Worm (Caenorhabditis elegans) whole organism, L3 larva: Measurements from ENCODE around the gene mtm-6.

Source experiments
- R02D3.7 ChIP-seq: fragments of 150-350 bp; optimal IDR thresholded peaks from 2 replicates; lab custom pipeline; 2014; ENCODE audit warnings: missing biosample characterization, missing genetic modification characterization
- aly-2 ChIP-seq: fragments of 150-350 bp; optimal IDR thresholded peaks from 2 replicates; lab custom pipeline; 2014; ENCODE audit warnings: missing biosample characterization, missing genetic modification characterization
- ceh-16 ChIP-seq: sonication (generic microtip); optimal IDR thresholded peaks from 2 replicates; lab custom pipeline; 2017; ENCODE audit warnings: missing biosample characterization, missing genetic modification characterization
- ceh-28 ChIP-seq: fragments of 150-350 bp; optimal IDR thresholded peaks from 2 replicates; lab custom pipeline; 2014; ENCODE audit warnings: missing biosample characterization, missing genetic modification reagents, missing genetic modification characterization
- ceh-82 ChIP-seq: fragments of 150-350 bp; optimal IDR thresholded peaks from 2 replicates; lab custom pipeline; 2014; ENCODE audit warnings: missing biosample characterization, missing genetic modification characterization
- ceh-9 ChIP-seq: sonication (generic microtip); optimal IDR thresholded peaks from 2 replicates; lab custom pipeline; 2018; ENCODE audit warnings: missing biosample characterization, missing genetic modification characterization
- daf-12 ChIP-seq: fragments of 150-350 bp; optimal IDR thresholded peaks from 2 replicates; lab custom pipeline; 2014; ENCODE audit warnings: missing biosample characterization, missing genetic modification reagents, missing genetic modification characterization
- egl-27 ChIP-seq: sonication (generic microtip); optimal IDR thresholded peaks from 4 replicates; lab custom pipeline; 2017; ENCODE audit warnings: missing biosample characterization, missing genetic modification reagents, missing genetic modification characterization
- elt-1 ChIP-seq: fragments of 150-350 bp; optimal IDR thresholded peaks from 2 replicates; lab custom pipeline; 2014; ENCODE audit warnings: missing biosample characterization, missing genetic modification characterization
- elt-2 ChIP-seq: sonication (generic microtip); optimal IDR thresholded peaks from 2 replicates; lab custom pipeline; 2016; ENCODE audit warnings: missing genetic modification reagents, mild to moderate bottlenecking, missing genetic modification characterization, missing compliant biosample characterization
- eor-1 ChIP-seq, 2 experiments: fragments of 150-350 bp; optimal IDR thresholded peaks; 2 replicates each; lab custom pipeline; 2014 to 2018; ENCODE audit warnings: missing biosample characterization in 2 of 2, missing genetic modification characterization in 2 of 2
- fos-1 ChIP-seq: fragments of 150-350 bp; optimal IDR thresholded peaks from 2 replicates; lab custom pipeline; 2014; ENCODE audit warnings: missing biosample characterization, missing genetic modification characterization
- hmg-11 ChIP-seq: sonication (generic microtip); optimal IDR thresholded peaks from 2 replicates; lab custom pipeline; 2016; ENCODE audit warnings: missing genetic modification characterization, missing compliant biosample characterization
- jun-1 ChIP-seq: fragments of 150-350 bp; optimal IDR thresholded peaks from 2 replicates; lab custom pipeline; 2014; ENCODE audit warnings: missing biosample characterization, missing genetic modification reagents, missing genetic modification characterization
- lin-15B ChIP-seq: fragments of 150-350 bp; optimal IDR thresholded peaks from 2 replicates; lab custom pipeline; 2014; ENCODE audit warnings: missing biosample characterization, missing genetic modification characterization
- lin-39 ChIP-seq: fragments of 150-350 bp; optimal IDR thresholded peaks from 2 replicates; lab custom pipeline; 2018; ENCODE audit warnings: missing biosample characterization, missing genetic modification reagents, missing genetic modification characterization
- lsy-12 ChIP-seq: sonication (generic microtip); optimal IDR thresholded peaks from 2 replicates; lab custom pipeline; 2016; ENCODE audit warnings: mild to moderate bottlenecking, missing genetic modification characterization, missing compliant biosample characterization
- mdl-1 ChIP-seq: fragments of 150-350 bp; optimal IDR thresholded peaks from 2 replicates; lab custom pipeline; 2014; ENCODE audit warnings: missing biosample characterization, missing genetic modification characterization
- mml-1 ChIP-seq: fragments of 150-350 bp; sonication (generic microtip); optimal IDR thresholded peaks from 3 replicates; lab custom pipeline; 2014; ENCODE audit warnings: missing biosample characterization, missing genetic modification characterization
- nfya-1 ChIP-seq: sonication (generic microtip); optimal IDR thresholded peaks from 2 replicates; lab custom pipeline; 2017; ENCODE audit warnings: missing genetic modification characterization, mild to moderate bottlenecking, missing compliant biosample characterization, antibody characterized with exemption, moderate library complexity; ENCODE audit not compliant: insufficient read depth
- nhr-12 ChIP-seq: fragments of 150-350 bp; optimal IDR thresholded peaks from 2 replicates; lab custom pipeline; 2014; ENCODE audit warnings: missing biosample characterization, missing genetic modification characterization
- nhr-23 ChIP-seq: fragments of 150-350 bp; optimal IDR thresholded peaks from 2 replicates; lab custom pipeline; 2014; ENCODE audit warnings: missing biosample characterization, missing genetic modification reagents, missing genetic modification characterization
- nhr-237 ChIP-seq: fragments of 150-350 bp; optimal IDR thresholded peaks from 2 replicates; lab custom pipeline; 2014; ENCODE audit warnings: missing biosample characterization, missing genetic modification characterization
- nhr-25 ChIP-seq: sonication (generic microtip); optimal IDR thresholded peaks from 2 replicates; lab custom pipeline; 2017; ENCODE audit warnings: missing biosample characterization, missing genetic modification characterization
- nhr-43 ChIP-seq: sonication (generic microtip); optimal IDR thresholded peaks from 2 replicates; lab custom pipeline; 2016; ENCODE audit warnings: mild to moderate bottlenecking, missing genetic modification characterization, missing compliant biosample characterization; ENCODE audit not compliant: poor library complexity, severe bottlenecking
- nhr-67 ChIP-seq: fragments of 150-350 bp; optimal IDR thresholded peaks from 2 replicates; lab custom pipeline; 2014; ENCODE audit warnings: missing biosample characterization, missing genetic modification characterization
- nhr-76 ChIP-seq: fragments of 150-350 bp; sonication (generic microtip); optimal IDR thresholded peaks from 5 replicates; lab custom pipeline; 2014; ENCODE audit warnings: missing biosample characterization, missing genetic modification characterization
- nhr-77 ChIP-seq: fragments of 150-350 bp; optimal IDR thresholded peaks from 2 replicates; lab custom pipeline; 2014; ENCODE audit warnings: missing biosample characterization, missing genetic modification characterization
- pha-4 ChIP-seq: fragments of 150-350 bp; optimal IDR thresholded peaks from 2 replicates; lab custom pipeline; 2014; ENCODE audit warnings: missing biosample characterization, missing genetic modification reagents, missing genetic modification characterization
- pqm-1 ChIP-seq: fragments of 150-350 bp; optimal IDR thresholded peaks from 2 replicates; lab custom pipeline; 2017; ENCODE audit warnings: missing biosample characterization, missing genetic modification characterization, inconsistent platforms
- sea-2 ChIP-seq: fragments of 150-350 bp; sonication (generic microtip); optimal IDR thresholded peaks from 4 replicates; lab custom pipeline; 2014; ENCODE audit warnings: missing biosample characterization, missing genetic modification reagents, missing genetic modification characterization
- skn-1 ChIP-seq: fragments of 150-350 bp; optimal IDR thresholded peaks from 2 replicates; lab custom pipeline; 2014; ENCODE audit warnings: missing biosample characterization, missing genetic modification characterization
- snpc-4 ChIP-seq: fragments of 150-350 bp; optimal IDR thresholded peaks from 2 replicates; lab custom pipeline; 2014; ENCODE audit warnings: missing biosample characterization, missing genetic modification characterization
- tbx-2 ChIP-seq: sonication (generic microtip); optimal IDR thresholded peaks from 2 replicates; lab custom pipeline; 2016; ENCODE audit warnings: mild to moderate bottlenecking, missing genetic modification characterization, missing compliant biosample characterization
- unc-39 ChIP-seq: sonication (generic microtip); optimal IDR thresholded peaks from 4 replicates; lab custom pipeline; 2017; ENCODE audit warnings: missing biosample characterization, missing genetic modification characterization
- unc-62 ChIP-seq: fragments of 150-350 bp; sonication (generic microtip); optimal IDR thresholded peaks from 4 replicates; lab custom pipeline; 2014; ENCODE audit warnings: missing biosample characterization, missing genetic modification reagents, missing genetic modification characterization
- zag-1 ChIP-seq: fragments of 150-350 bp; optimal IDR thresholded peaks from 2 replicates; lab custom pipeline; 2014; ENCODE audit warnings: missing biosample characterization, missing genetic modification characterization
- ztf-11 ChIP-seq: fragments of 150-350 bp; optimal IDR thresholded peaks from 2 replicates; lab custom pipeline; 2014; ENCODE audit warnings: missing biosample characterization, missing genetic modification characterization

Gene mtm-6

ce11 chrIII:13341275-13341626, 5.6 kb upstream of the mtm-6 start, which contains the start of gene nud-1:
Gene nud-1, plus strand, starts transcription at chrIII:13341527.
- TF ChIP-seq ztf-11 (tag; lab: Kevin White, UChicago) = no peak
- no peak for TF ChIP-seq daf-12 (tag; lab: Kevin White, UChicago)
- TF ChIP-seq lin-15B (tag; lab: Kevin White, UChicago) = no peak
- TF ChIP-seq ceh-28 (tag; lab: Kevin White, UChicago) = no peak
- no peak for TF ChIP-seq nhr-25 (tag; lab: Kevin White, UChicago)
- no peak for TF ChIP-seq zag-1
- no peak for TF ChIP-seq ceh-9 (tag; lab: Kevin White, UChicago)
- no peak for TF ChIP-seq nhr-77 (tag; lab: Kevin White, UChicago)
- TF ChIP-seq pha-4 = no peak
- TF ChIP-seq nhr-43 (tag; lab: Kevin White, UChicago) = no peak
- no peak for TF ChIP-seq nfya-1 (tag; lab: Kevin White, UChicago)
- no peak for TF ChIP-seq unc-62 (GFP tag; lab: Kevin White, UChicago)
- no peak for TF ChIP-seq R02D3.7 (tag; lab: Kevin White, UChicago)
- TF ChIP-seq ceh-16 = no peak
- TF ChIP-seq snpc-4 (tag; lab: Kevin White, UChicago) = no peak
- no peak for TF ChIP-seq jun-1 (tag; lab: Kevin White, UChicago)
- TF ChIP-seq tbx-2 (tag; lab: Kevin White, UChicago) = no peak
- TF ChIP-seq elt-2 = no peak
- no peak for TF ChIP-seq aly-2 (tag; lab: Kevin White, UChicago)
- TF ChIP-seq nhr-67 = no peak

DNA sequence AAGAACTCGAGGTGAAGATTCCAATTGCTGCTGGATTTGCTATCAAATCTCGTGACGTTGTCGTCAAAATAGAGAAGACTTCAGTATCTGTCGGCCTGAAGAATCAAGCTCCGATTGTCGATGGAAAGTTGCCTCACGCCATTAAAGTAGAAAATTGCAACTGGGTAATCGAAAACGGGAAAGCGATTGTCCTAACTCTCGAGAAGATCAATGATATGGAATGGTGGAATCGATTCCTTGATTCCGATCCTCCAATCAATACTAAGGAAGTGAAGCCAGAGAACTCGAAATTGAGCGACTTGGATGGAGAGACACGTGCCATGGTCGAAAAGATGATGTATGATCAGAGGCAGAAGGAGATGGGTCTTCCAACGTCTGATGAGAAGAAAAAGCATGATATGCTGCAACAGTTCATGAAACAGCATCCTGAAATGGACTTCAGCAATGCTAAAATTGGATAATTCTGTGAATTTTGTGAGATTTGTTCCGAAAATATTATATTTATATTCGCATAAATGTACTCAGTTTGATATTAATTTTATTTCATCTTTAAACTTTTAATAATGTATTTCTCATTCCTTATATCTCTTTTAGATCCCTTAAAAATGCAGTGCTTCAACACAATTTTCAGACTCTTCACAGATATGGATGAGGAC, 4.7 kb upstream of the mtm-6 start, which contains the start of gene dro-1:
dro-1 (plus strand) TSS at position 606 of the 656 bp plus-strand sequence.
- TF ChIP-seq nfya-1 (tag; lab: Kevin White, UChicago) (no peak), mdl-1 (tag; lab: Kevin White, UChicago) (no peak), skn-1 (tag; lab: Kevin White, UChicago) (no peak), daf-12 (tag; lab: Kevin White, UChicago) (no peak), mml-1 (tag; lab: Kevin White, UChicago) (no peak), nhr-77 (tag; lab: Kevin White, UChicago) (no peak), ceh-16 (no peak), lin-39 (tag; lab: Kevin White, UChicago) (no peak), pqm-1 (no peak), lsy-12 (tag; lab: Kevin White, UChicago) (no peak), nhr-237 (tag; lab: Kevin White, UChicago) (no peak), egl-27 (tag; lab: Kevin White, UChicago) (no peak), lin-15B (tag; lab: Kevin White, UChicago) (no peak), nhr-76 (tag; lab: Kevin White, UChicago) (no peak), tbx-2 (tag; lab: Kevin White, UChicago) (no peak), hmg-11 (tag; lab: Kevin White, UChicago) (no peak)

DNA sequence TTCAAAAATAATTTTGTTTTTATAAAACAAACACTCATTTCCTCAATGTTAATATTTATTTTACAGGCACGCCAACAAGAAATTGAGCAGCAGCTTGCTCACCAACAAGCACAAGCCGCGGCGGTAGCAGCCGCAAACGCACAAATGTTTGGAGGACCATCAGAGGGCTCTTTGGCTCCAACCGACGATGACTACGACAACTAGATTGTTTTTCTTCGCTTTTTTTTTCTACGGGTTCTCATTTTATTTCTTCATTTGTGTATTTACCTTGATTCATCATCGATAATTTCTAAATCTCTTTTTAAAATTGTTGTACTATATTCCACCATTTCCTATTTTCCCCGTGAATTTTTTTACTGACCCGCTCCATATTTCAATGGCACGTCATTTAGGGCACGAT, 3.8 kb upstream of the mtm-6 start, which contains the start of gene ife-1:
ife-1 (plus strand) TSS at position 301 of the 400 bp plus-strand sequence.
- no peak for TF ChIP-seq nhr-77 (tag; lab: Kevin White, UChicago)
- no peak for TF ChIP-seq sea-2 (GFP tag; lab: Kevin White, UChicago)
- TF ChIP-seq nhr-12 (tag; lab: Kevin White, UChicago) = no peak
- no peak for TF ChIP-seq aly-2 (tag; lab: Kevin White, UChicago)
- TF ChIP-seq jun-1 (tag; lab: Kevin White, UChicago) = no peak

DNA sequence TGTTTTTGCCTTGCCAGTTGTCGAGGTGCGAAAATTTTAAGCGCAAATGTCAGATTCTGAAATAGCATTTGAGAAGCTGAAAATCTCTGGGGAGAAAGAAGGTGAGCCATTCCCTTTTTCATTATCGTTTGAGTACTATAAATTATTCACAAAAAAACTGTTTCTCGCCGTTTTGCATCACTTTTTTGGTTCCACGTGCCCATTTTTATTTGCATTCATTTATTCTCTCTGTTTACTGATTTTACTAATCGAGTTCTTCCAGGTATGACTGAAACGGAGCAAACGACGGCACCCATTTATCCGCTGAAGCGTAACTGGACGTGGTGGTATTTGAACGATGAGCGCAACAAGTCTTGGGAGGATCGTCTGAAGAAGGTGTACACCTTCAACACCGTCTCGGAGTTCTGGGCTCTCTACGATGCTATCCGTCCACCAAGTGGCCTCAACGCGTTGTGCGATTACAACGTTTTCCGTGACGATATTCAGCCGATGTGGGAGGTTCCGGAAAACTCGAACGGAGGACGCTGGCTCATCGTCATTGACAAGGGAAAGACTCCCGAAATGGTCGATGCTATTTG, 3.2 kb upstream of the mtm-6 start:
- TF ChIP-seq mdl-1 (tag; lab: Kevin White, UChicago) (no peak), eor-1 (tag; optimal IDR thresholded peaks at IDR 0.05; lab: Kevin White, UChicago) (no peak), nhr-23 (tag; lab: Kevin White, UChicago) (no peak), jun-1 (tag; lab: Kevin White, UChicago) (no peak), hmg-11 (tag; lab: Kevin White, UChicago) (no peak), fos-1 (tag; lab: Kevin White, UChicago) (no peak), lin-39 (tag; lab: Kevin White, UChicago) (no peak), ceh-82 (tag; lab: Kevin White, UChicago) (no peak), nhr-76 (tag; lab: Kevin White, UChicago) (no peak), unc-39 (tag; lab: Kevin White, UChicago) (no peak), skn-1 (tag; lab: Kevin White, UChicago) (no peak), nhr-12 (tag; lab: Kevin White, UChicago) (no peak), snpc-4 (tag; lab: Kevin White, UChicago) (no peak), elt-1 (tag; lab: Kevin White, UChicago) (no peak)
- TF ChIP-seq, all 47 proteins: peak for 0
